Worm (Caenorhabditis elegans): ENCODE data around the gene C55A6.4.

C55A6.4 gene

ce11 chrV:11531100-11531499 is 13.4 kb upstream of the C55A6.4 start (continued):
- TF ChIP-seq ces-1 (GFP tag; optimal IDR thresholded peaks at IDR 0.05) (no peak), ceh-8 (GFP tag; optimal IDR thresholded peaks at IDR 0.05) (no peak), Y116A8C.19 (tag; optimal IDR thresholded peaks at IDR 0.05; ENCODE audit: borderline replicate concordance) (no peak), lin-15B (tag; optimal IDR thresholded peaks at IDR 0.05) (no peak), xbp-1 (tag; optimal IDR thresholded peaks at IDR 0.05) (peak; percentile 8), nhr-20 (tag; optimal IDR thresholded peaks at IDR 0.05) (peak; percentile 90), fkh-10 (GFP tag; optimal IDR thresholded peaks at IDR 0.05) (no peak), blmp-1 (tag; optimal IDR thresholded peaks at IDR 0.05) (peak; percentile 99), zag-1 (tag; optimal IDR thresholded peaks at IDR 0.05) (no peak), aly-2 (tag; optimal IDR thresholded peaks at IDR 0.05) (no peak), ceh-88 (GFP tag; IDR thresholded peaks at IDR 0.05) (peak; percentile 29; the same call in 1 of the 2 replicates), mdl-1 (tag; optimal IDR thresholded peaks at IDR 0.05) (peak in 1 of 2 experiments; percentile 69), unc-98 (GFP tag; IDR thresholded peaks at IDR 0.05) (no peak), jun-1 (tag; optimal IDR thresholded peaks at IDR 0.05) (no peak), lsy-2 (tag; optimal IDR thresholded peaks at IDR 0.05) (peak; percentile 56 to 84), irx-1 (tag; optimal IDR thresholded peaks at IDR 0.05) (no peak), hlh-17 (GFP tag; optimal IDR thresholded peaks at IDR 0.05; ENCODE audit: borderline replicate concordance) (no peak), sox-4 (tag; optimal IDR thresholded peaks at IDR 0.05) (no peak), zip-4 (GFP tag; optimal IDR thresholded peaks at IDR 0.05) (no peak), nhr-47 (tag; optimal IDR thresholded peaks at IDR 0.05) (peak; percentile 56), unc-86 (tag; optimal IDR thresholded peaks at IDR 0.05) (no peak), lin-35 (GFP tag; optimal IDR thresholded peaks at IDR 0.05) (peak in 1 of 2 experiments; percentile 72), isw-1 (GFP tag; IDR thresholded peaks at IDR 0.05) (no peak), nhr-76 (tag; optimal IDR thresholded peaks at IDR 0.05) (no peak), mef-2 (tag; optimal IDR thresholded peaks at IDR 0.05) (no peak), nhr-11 (tag; optimal IDR thresholded peaks at IDR 0.05) (no peak), unc-62 (GFP tag; optimal IDR thresholded peaks at IDR 0.05) (no peak), snpc-4 (tag; optimal IDR thresholded peaks at IDR 0.05) (no peak), ets-5 (GFP tag; IDR thresholded peaks at IDR 0.05) (no peak), ztf-4 (tag; optimal IDR thresholded peaks at IDR 0.05) (no peak), nhr-19 (GFP tag; conservative IDR thresholded peaks at IDR 0.05) (peak; percentile 41; the same call in 1 of the 2 replicates), nhr-71 (tag; optimal IDR thresholded peaks at IDR 0.05) (peak; percentile 82), pax-3 (tag; optimal IDR thresholded peaks at IDR 0.05) (no peak), efl-1 (optimal IDR thresholded peaks at IDR 0.05) (peak; percentile 20 to 39), efl-1 (GFP tag; optimal IDR thresholded peaks at IDR 0.05 in 1 of 2) (peak in 1 of 2 experiments; percentile 6), C34B4.2 (tag; optimal IDR thresholded peaks at IDR 0.05) (no peak), ztf-11 (tag; optimal IDR thresholded peaks at IDR 0.05) (no peak), tlp-1 (tag; optimal IDR thresholded peaks at IDR 0.05) (no peak), pag-3 (tag; optimal IDR thresholded peaks at IDR 0.05; ENCODE audit: borderline replicate concordance, insufficient read depth) (no peak), nhr-237 (tag; optimal IDR thresholded peaks at IDR 0.05) (no peak), F16B12.6 (tag; optimal IDR thresholded peaks at IDR 0.05) (no peak), dsc-1 (tag; optimal IDR thresholded peaks at IDR 0.05) (no peak), ceh-82 (tag; optimal IDR thresholded peaks at IDR 0.05) (peak in 1 of 3 experiments; percentile 23), lin-39 (tag; optimal IDR thresholded peaks at IDR 0.05) (no peak), nhr-90 (tag; optimal IDR thresholded peaks at IDR 0.05; ENCODE audit: poor library complexity) (peak; percentile 76), egl-27 (tag; optimal IDR thresholded peaks at IDR 0.05) (peak in 1 of 2 experiments; percentile 12), pqm-1 (tag; optimal IDR thresholded peaks at IDR 0.05) (no peak), elt-2 (tag; optimal IDR thresholded peaks at IDR 0.05) (no peak), fkh-4 (tag; optimal IDR thresholded peaks at IDR 0.05; ENCODE audit: borderline replicate concordance) (no peak), C04F5.9 (tag; optimal IDR thresholded peaks at IDR 0.05) (no peak), hpl-2 (GFP tag; optimal IDR thresholded peaks at IDR 0.05) (no peak), nhr-84 (tag; optimal IDR thresholded peaks at IDR 0.05) (no peak), mep-1 (tag; optimal IDR thresholded peaks at IDR 0.05) (peak; percentile 85)

Measured in whole organism, L1 larva.